Worm (Caenorhabditis elegans) whole organism, young adult: ENCODE measurements around the gene C36B7.1.

Source experiments
- nhr-120 ChIP-seq: fragments of 200-800 bp; sonication (Bioruptor generic); IDR thresholded peaks from 2 replicates; pipeline ENCODE4 v1.3.6; 2022; ENCODE audit warnings: missing genetic modification characterization, missing compliant biosample characterization
- pha-4 ChIP-seq: fragments of 150-350 bp; sonication (generic microtip); optimal IDR thresholded peaks from 2 replicates; lab custom pipeline; 2014; ENCODE audit warnings: missing biosample characterization, missing genetic modification reagents, missing genetic modification characterization
- ztf-3 ChIP-seq: fragments of 200-800 bp; sonication (Bioruptor generic); optimal IDR thresholded peaks from 2 replicates; lab custom pipeline; 2018; ENCODE audit warnings: mild to moderate bottlenecking, missing genetic modification characterization, missing compliant biosample characterization

ce11 chrX:7124044-7124443 is 11.4 kb downstream of the C36B7.1 start:
- TF ChIP-seq nhr-120 (GFP tag; lab: Robert Waterston, UW) (no peak), pha-4 (no peak), ztf-3 (GFP tag; lab: Kevin White, UChicago) (no peak)
